Worm (Caenorhabditis elegans) whole organism, L4 larva: ENCODE data around the gene F54B11.10.

Experiments used
- F37D6.2 ChIP-seq: sonication (generic microtip); optimal IDR thresholded peaks from 2 replicates; lab custom pipeline; 2016; ENCODE audit warnings: mild to moderate bottlenecking, missing genetic modification characterization, missing compliant biosample characterization
- F49E8.2 ChIP-seq: sonication (generic microtip); optimal IDR thresholded peaks from 2 replicates; lab custom pipeline; 2016; ENCODE audit warnings: missing compliant biosample characterization, mild to moderate bottlenecking, missing genetic modification characterization, borderline replicate concordance
- T20F7.1 ChIP-seq: fragments of 200-800 bp; sonication (Bioruptor generic); optimal IDR thresholded peaks from 2 replicates; lab custom pipeline; 2018; ENCODE audit warnings: mild to moderate bottlenecking, missing genetic modification characterization, missing compliant biosample characterization
- Y105C5A.15 ChIP-seq: fragments of 200-800 bp; sonication (Bioruptor generic); IDR thresholded peaks from 2 replicates; pipeline ENCODE4 v1.3.6; 2022; ENCODE audit warnings: missing genetic modification characterization, missing compliant biosample characterization
- Y5F2A.4 ChIP-seq: fragments of 200-800 bp; sonication (Bioruptor generic); optimal IDR thresholded peaks from 2 replicates; lab custom pipeline; 2018; ENCODE audit warnings: mild to moderate bottlenecking, missing genetic modification characterization, missing compliant biosample characterization
- ZK337.2 ChIP-seq: fragments of 200-800 bp; sonication (Bioruptor generic); IDR thresholded peaks from 2 replicates; pipeline ENCODE4 v1.3.6; 2022; ENCODE audit warnings: missing genetic modification reagents, missing genetic modification characterization, missing compliant biosample characterization
- ZK546.5 ChIP-seq, 2 experiments: sonication (generic microtip); optimal IDR thresholded peaks; 2 replicates each; lab custom pipeline; 2017; ENCODE audit warnings: missing biosample characterization in 2 of 2, missing genetic modification characterization in 2 of 2
- aha-1 ChIP-seq: fragments of 150-350 bp; peaks from one replicate; lab custom pipeline; 2014; ENCODE audit warnings: missing biosample characterization, missing genetic modification characterization
- ama-1 ChIP-seq: fragments of 150-350 bp; optimal IDR thresholded peaks from 2 replicates; lab custom pipeline; 2014; ENCODE audit warnings: inconsistent platforms, mixed read lengths
- arid-1 ChIP-seq: fragments of 200-800 bp; sonication (Bioruptor generic); conservative IDR thresholded peaks from 2 replicates; pipeline ENCODE4 v1.3.6; 2022; ENCODE audit warnings: missing genetic modification reagents, missing genetic modification characterization, missing compliant biosample characterization
- attf-4 ChIP-seq: sonication (generic microtip); optimal IDR thresholded peaks from 3 replicates; lab custom pipeline; 2017; ENCODE audit warnings: missing biosample characterization, missing genetic modification characterization
- ceh-32 ChIP-seq: sonication (generic microtip); optimal IDR thresholded peaks from 2 replicates; lab custom pipeline; 2016; ENCODE audit warnings: mild to moderate bottlenecking, missing genetic modification characterization, missing compliant biosample characterization; ENCODE audit not compliant: poor library complexity
- ceh-62 ChIP-seq: sonication (generic microtip); optimal IDR thresholded peaks from 2 replicates; lab custom pipeline; 2017; ENCODE audit warnings: missing biosample characterization, missing genetic modification characterization
- ces-1 ChIP-seq: fragments of 150-350 bp; sonication (generic microtip); optimal IDR thresholded peaks from 4 replicates; lab custom pipeline; 2014; ENCODE audit warnings: missing biosample characterization, missing genetic modification reagents, missing genetic modification characterization
- ctbp-1 ChIP-seq: fragments of 200-800 bp; sonication (Bioruptor generic); IDR thresholded peaks from 2 replicates; pipeline ENCODE4 v1.3.6; 2022; ENCODE audit warnings: missing genetic modification reagents, missing genetic modification characterization, missing compliant biosample characterization
- daf-16 ChIP-seq, 3 experiments: sonication (generic microtip); optimal IDR thresholded peaks; 2 replicates each; lab custom pipeline; 2016 to 2017; ENCODE audit warnings: missing genetic modification characterization in 3 of 3, missing genetic modification reagents in 3 of 3, mild to moderate bottlenecking in 2 of 3, missing compliant biosample characterization in 2 of 3, missing biosample characterization in 1 of 3, moderate library complexity in 1 of 3
- daf-8 ChIP-seq: fragments of 200-800 bp; sonication (Bioruptor generic); IDR thresholded peaks from 2 replicates; pipeline ENCODE4 v1.3.6; 2022; ENCODE audit warnings: missing genetic modification characterization, missing compliant biosample characterization
- dmd-6 ChIP-seq: fragments of 200-800 bp; sonication (Bioruptor generic); IDR thresholded peaks from 2 replicates; pipeline ENCODE4 v1.3.6; 2022; ENCODE audit warnings: missing genetic modification reagents, missing genetic modification characterization, missing compliant biosample characterization
- dpl-1 ChIP-seq: fragments of 150-350 bp; optimal IDR thresholded peaks from 2 replicates; lab custom pipeline; 2014; ENCODE audit warnings: missing biosample characterization, missing genetic modification reagents, missing genetic modification characterization
- egl-27 ChIP-seq: sonication (generic microtip); optimal IDR thresholded peaks from 3 replicates; lab custom pipeline; 2017; ENCODE audit warnings: missing biosample characterization, missing genetic modification reagents, missing genetic modification characterization
- egl-43 ChIP-seq: fragments of 200-800 bp; sonication (Bioruptor generic); IDR thresholded peaks from 2 replicates; pipeline ENCODE4 v1.3.6; 2022; ENCODE audit warnings: missing genetic modification reagents, missing genetic modification characterization, missing compliant biosample characterization
- fkh-10 ChIP-seq: fragments of 150-350 bp; optimal IDR thresholded peaks from 2 replicates; lab custom pipeline; 2014; ENCODE audit warnings: missing biosample characterization, missing genetic modification reagents, missing genetic modification characterization
- fos-1 ChIP-seq: fragments of 150-350 bp; optimal IDR thresholded peaks from 2 replicates; lab custom pipeline; 2014; ENCODE audit warnings: missing biosample characterization, missing genetic modification characterization
- hlh-30 ChIP-seq: sonication (generic microtip); optimal IDR thresholded peaks from 2 replicates; lab custom pipeline; 2017; ENCODE audit warnings: antibody characterized with exemption, mild to moderate bottlenecking, missing genetic modification characterization, missing compliant biosample characterization; ENCODE audit not compliant: insufficient read depth
- lim-7 ChIP-seq: fragments of 200-800 bp; sonication (Bioruptor generic); IDR thresholded peaks from 2 replicates; pipeline ENCODE4 v1.3.6; 2022; ENCODE audit warnings: missing genetic modification characterization, missing compliant biosample characterization
- lin-13 ChIP-seq: fragments of 150-350 bp; optimal IDR thresholded peaks from 2 replicates; lab custom pipeline; 2014; ENCODE audit warnings: missing biosample characterization, missing genetic modification reagents, missing genetic modification characterization
- lin-15B ChIP-seq: fragments of 150-350 bp; sonication (generic microtip); optimal IDR thresholded peaks from 3 replicates; lab custom pipeline; 2014; ENCODE audit warnings: missing biosample characterization, missing genetic modification characterization
- lir-3 ChIP-seq: sonication (generic microtip); optimal IDR thresholded peaks from 2 replicates; lab custom pipeline; 2016; ENCODE audit warnings: mild to moderate bottlenecking, missing genetic modification characterization, missing compliant biosample characterization
- lsy-2 ChIP-seq, 2 experiments: fragments of 150-350 bp in 1 of 2; sonication (generic microtip) in 1 of 2; optimal IDR thresholded peaks; 2 replicates each; lab custom pipeline; 2014 to 2017; ENCODE audit warnings: missing biosample characterization in 2 of 2, missing genetic modification characterization in 2 of 2
- madf-9 ChIP-seq: fragments of 200-800 bp; sonication (Bioruptor generic); conservative IDR thresholded peaks from 2 replicates; pipeline ENCODE4 v1.3.6; 2022; ENCODE audit warnings: missing genetic modification reagents, missing genetic modification characterization, missing compliant biosample characterization
- mep-1 ChIP-seq: fragments of 150-350 bp; sonication (generic microtip); optimal IDR thresholded peaks from 3 replicates; lab custom pipeline; 2014; ENCODE audit warnings: missing biosample characterization, missing genetic modification characterization
- mes-2 ChIP-seq: sonication (generic microtip); optimal IDR thresholded peaks from 2 replicates; lab custom pipeline; 2016; ENCODE audit warnings: missing genotype, mild to moderate bottlenecking, missing genetic modification characterization, missing compliant biosample characterization; ENCODE audit not compliant: poor library complexity, severe bottlenecking
- mxl-2 ChIP-seq: fragments of 200-800 bp; sonication (Bioruptor generic); conservative IDR thresholded peaks from 2 replicates; pipeline ENCODE4 v1.3.6; 2022; ENCODE audit warnings: missing genetic modification reagents, missing genetic modification characterization, missing compliant biosample characterization
- nhr-11 ChIP-seq: fragments of 150-350 bp; optimal IDR thresholded peaks from 2 replicates; lab custom pipeline; 2014; ENCODE audit warnings: missing biosample characterization, missing genetic modification characterization
- nhr-111 ChIP-seq: fragments of 200-800 bp; sonication (Bioruptor generic); optimal IDR thresholded peaks from 2 replicates; lab custom pipeline; 2018; ENCODE audit warnings: mild to moderate bottlenecking, missing genetic modification characterization, missing compliant biosample characterization
- nhr-237 ChIP-seq: sonication (generic microtip); optimal IDR thresholded peaks from 2 replicates; lab custom pipeline; 2017; ENCODE audit warnings: missing biosample characterization, missing genetic modification characterization
- nhr-28 ChIP-seq: fragments of 150-350 bp; optimal IDR thresholded peaks from 2 replicates; lab custom pipeline; 2014; ENCODE audit warnings: missing biosample characterization, missing genetic modification characterization
- nhr-48 ChIP-seq: sonication (generic microtip); optimal IDR thresholded peaks from 2 replicates; lab custom pipeline; 2016; ENCODE audit warnings: mild to moderate bottlenecking, missing genetic modification characterization, missing compliant biosample characterization
- nhr-6 ChIP-seq: fragments of 150-350 bp; optimal IDR thresholded peaks from 2 replicates; lab custom pipeline; 2014; ENCODE audit warnings: missing biosample characterization, missing genetic modification characterization
- rbr-2 ChIP-seq: sonication (generic microtip); optimal IDR thresholded peaks from 2 replicates; lab custom pipeline; 2016; ENCODE audit warnings: missing genotype, missing genetic modification characterization, missing compliant biosample characterization
- snpc-1.2 ChIP-seq: fragments of 200-800 bp; sonication (Bioruptor generic); IDR thresholded peaks from 2 replicates; pipeline ENCODE4 v1.3.6; 2022; ENCODE audit warnings: missing genetic modification reagents, missing genetic modification characterization, missing compliant biosample characterization
- tag-97 ChIP-seq: fragments of 200-800 bp; sonication (Bioruptor generic); IDR thresholded peaks from 2 replicates; pipeline ENCODE4 v1.3.6; 2022; ENCODE audit warnings: missing genetic modification characterization, missing compliant biosample characterization
- tra-1 ChIP-seq: fragments of 200-800 bp; sonication (Bioruptor generic); IDR thresholded peaks from 2 replicates; pipeline ENCODE4 v1.3.6; 2022; ENCODE audit warnings: missing genetic modification reagents, missing genetic modification characterization, missing compliant biosample characterization
- unc-39 ChIP-seq: sonication (generic microtip); optimal IDR thresholded peaks from 2 replicates; lab custom pipeline; 2017; ENCODE audit warnings: missing biosample characterization, missing genetic modification characterization
- vab-7 ChIP-seq: fragments of 200-800 bp; sonication (Bioruptor generic); IDR thresholded peaks from 2 replicates; pipeline ENCODE4 v1.3.6; 2022; ENCODE audit warnings: missing genetic modification reagents, missing genetic modification characterization, missing compliant biosample characterization
- zfp-3 ChIP-seq: fragments of 200-800 bp; sonication (Bioruptor generic); conservative IDR thresholded peaks from 2 replicates; pipeline ENCODE4 v1.3.6; 2022; ENCODE audit warnings: missing genetic modification reagents, missing genetic modification characterization, missing compliant biosample characterization
- zip-2 ChIP-seq: fragments of 150-350 bp; optimal IDR thresholded peaks from 2 replicates; lab custom pipeline; 2014; ENCODE audit warnings: missing biosample characterization, missing genetic modification characterization
- ztf-11 ChIP-seq: fragments of 150-350 bp; optimal IDR thresholded peaks from 2 replicates; lab custom pipeline; 2014; ENCODE audit warnings: missing biosample characterization, missing genetic modification characterization

F54B11.10 gene

ce11 chrX:13542236-13542635 is 39.7 kb upstream of the F54B11.10 start, which contains the start of gene cah-4:
TSS of gene cah-4 (plus strand) at chrX:13542574.
- TF ChIP-seq mxl-2 (GFP tag; lab: Robert Waterston, UW) (no peak), ama-1 (lab: Kevin White, UChicago) (peak; percentile 92), aha-1 (peak; percentile 69), ZK337.2 (0 out of 2 replicates have a peak, but pooled peaks have one; percentile 17), arid-1 (GFP tag; lab: Robert Waterston, UW) (no peak), daf-16 (GFP tag; optimal IDR thresholded peaks at IDR 0.05; lab: Kevin White, UChicago) (no peak), daf-16 (tag; optimal IDR thresholded peaks at IDR 0.05; lab: Kevin White, UChicago) (no peak)

DNA sequence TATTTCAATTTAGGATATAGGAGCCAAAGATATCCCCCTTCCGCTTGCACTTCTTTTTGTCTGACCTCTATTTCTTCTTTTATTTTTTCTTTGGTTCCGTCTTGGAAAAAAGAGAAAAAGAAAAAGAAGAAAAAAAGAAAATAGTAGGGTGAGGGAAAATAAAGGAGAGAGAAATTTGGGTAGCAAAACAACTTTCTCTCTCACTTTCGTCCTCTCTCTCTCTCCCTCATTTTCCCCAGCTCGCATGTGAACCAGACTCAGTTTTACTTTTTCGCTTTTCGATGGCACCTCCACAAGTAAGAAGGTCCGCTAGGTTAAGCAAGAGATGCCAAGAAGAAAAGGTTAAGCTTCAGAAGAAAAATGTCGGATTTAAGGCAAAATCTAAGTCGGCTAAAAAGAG is 39.2 kb upstream of the F54B11.10 start:
- TF ChIP-seq daf-8 (GFP tag; lab: Robert Waterston, UW) (no peak), ces-1 (no peak), nhr-6 (tag; lab: Kevin White, UChicago) (no peak), fos-1 (no peak), lsy-2 (tag; optimal IDR thresholded peaks at IDR 0.05; lab: Kevin White, UChicago) (peak in 1 of 2 experiments; percentile 8), unc-39 (tag; lab: Kevin White, UChicago) (no peak), attf-4 (no peak), mes-2 (no peak), ZK546.5 (tag; optimal IDR thresholded peaks at IDR 0.05; lab: Kevin White, UChicago) (no peak), tag-97 (no peak), arid-1 (GFP tag; lab: Robert Waterston, UW) (no peak), lim-7 (GFP tag; lab: Robert Waterston, UW) (no peak), daf-16 (GFP tag; optimal IDR thresholded peaks at IDR 0.05; lab: Kevin White, UChicago) (no peak), daf-16 (tag; optimal IDR thresholded peaks at IDR 0.05; lab: Kevin White, UChicago) (no peak), nhr-111 (GFP tag; lab: Kevin White, UChicago) (no peak), Y105C5A.15 (GFP tag; lab: Robert Waterston, UW) (no peak), dpl-1 (GFP tag; lab: Kevin White, UChicago) (no peak), F37D6.2 (no peak), nhr-237 (tag; lab: Kevin White, UChicago) (no peak), nhr-48 (no peak), lin-15B (tag; lab: Kevin White, UChicago) (no peak), rbr-2 (tag; lab: Kevin White, UChicago) (no peak), vab-7 (GFP tag; lab: Robert Waterston, UW) (no peak), ama-1 (lab: Kevin White, UChicago) (peak; percentile 83), mep-1 (tag; lab: Kevin White, UChicago) (peak; percentile 15), fkh-10 (GFP tag; lab: Kevin White, UChicago) (peak; percentile 25), ztf-11 (tag; lab: Kevin White, UChicago) (no peak), ctbp-1 (no peak), egl-27 (tag; lab: Kevin White, UChicago) (no peak), lir-3 (tag; lab: Kevin White, UChicago) (no peak), egl-43 (no peak), dmd-6 (GFP tag; lab: Robert Waterston, UW) (0 out of 2 replicates have a peak, but pooled peaks have one; percentile 7), F49E8.2 (tag; lab: Kevin White, UChicago) (no peak), T20F7.1 (GFP tag; lab: Kevin White, UChicago) (no peak), Y5F2A.4 (GFP tag; lab: Kevin White, UChicago) (no peak), aha-1 (peak; percentile 65), nhr-11 (no peak), tra-1 (GFP tag; lab: Robert Waterston, UW) (no peak), ceh-32 (tag; lab: Kevin White, UChicago) (no peak), ceh-62 (no peak), nhr-28 (tag; lab: Kevin White, UChicago) (no peak), madf-9 (GFP tag; lab: Robert Waterston, UW) (no peak), zip-2 (tag; lab: Kevin White, UChicago) (no peak), lin-13 (no peak), hlh-30 (tag; lab: Kevin White, UChicago) (no peak), snpc-1.2 (no peak), zfp-3 (GFP tag; lab: Robert Waterston, UW) (no peak)
